Fruit fly (Drosophila melanogaster): Measurements from ENCODE around the gene Irp-1A.

Irp-1A gene

DNA sequence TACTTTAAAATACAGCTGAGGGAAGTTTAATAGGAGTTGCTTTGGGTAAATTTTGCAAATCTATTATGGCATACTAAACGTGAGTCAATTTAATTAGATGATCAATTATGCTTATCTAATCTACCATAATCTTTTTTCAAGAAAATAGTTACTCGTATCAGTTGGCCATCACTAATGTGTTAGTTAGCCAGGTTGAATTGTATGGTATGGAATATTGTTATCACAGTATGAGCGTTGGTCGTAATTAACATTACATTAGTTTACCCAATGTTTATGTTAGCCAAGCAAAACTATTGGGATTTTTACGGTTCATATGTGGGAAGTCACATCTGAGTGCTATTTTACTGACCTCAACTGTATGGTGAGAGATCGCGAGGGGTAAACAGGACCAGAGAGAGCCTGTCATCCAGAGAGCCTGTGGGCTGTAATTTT, 50.8 kb downstream of the Irp-1A start (continued):
- peak; percentile 66 for TF ChIP-seq Antp (GFP tag; optimal IDR thresholded peaks at IDR 0.05)
- no peak for TF ChIP-seq CG11504 (tag; optimal IDR thresholded peaks at IDR 0.05)
- TF ChIP-seq emc (GFP tag; optimal IDR thresholded peaks at IDR 0.05), result no peak
- peak; percentile 19 for TF ChIP-seq CG17802 (tag; optimal IDR thresholded peaks at IDR 0.05)
- TF ChIP-seq rib (GFP tag; IDR thresholded peaks at IDR 0.05), result 0 out of 2 replicates have a peak, but pooled peaks have one; percentile 11
- TF ChIP-seq gro (GFP tag; optimal IDR thresholded peaks at IDR 0.05), result peak; percentile 35
- 0 out of 3 replicates have a peak, but pooled peaks have one; percentile 50 for TF ChIP-seq CG11093 (GFP tag; IDR thresholded peaks at IDR 0.05)
- TF ChIP-seq slp2 (GFP tag; optimal IDR thresholded peaks at IDR 0.05), result peak; percentile 50
- no peak; the same call in 1 of the 2 replicates for TF ChIP-seq ro (GFP tag; IDR thresholded peaks at IDR 0.05)
- TF ChIP-seq sens (GFP tag), result peak; percentile 98
- TF ChIP-seq CG13287 (GFP tag; IDR thresholded peaks at IDR 0.05; ENCODE audit: partially characterized antibody), result no peak
- TF ChIP-seq vnd (GFP tag; IDR thresholded peaks at IDR 0.05; ENCODE audit: partially characterized antibody), result no peak
- TF ChIP-seq ato (GFP tag; IDR thresholded peaks at IDR 0.05; ENCODE audit: partially characterized antibody), result no peak
- TF ChIP-seq CG32532 (GFP tag; IDR thresholded peaks at IDR 0.05), result no peak
- TF ChIP-seq shn (GFP tag; optimal IDR thresholded peaks at IDR 0.05), result peak; percentile 78
- peak; percentile 68 for TF ChIP-seq Bdp1 (GFP tag; optimal IDR thresholded peaks at IDR 0.05)
- no peak for TF ChIP-seq CG2199 (GFP tag; IDR thresholded peaks at IDR 0.05)
- TF ChIP-seq CG4404 (GFP tag; IDR thresholded peaks at IDR 0.05), result peak; percentile 82
- TF ChIP-seq dati (GFP tag; IDR thresholded peaks at IDR 0.05), result no peak
- no peak for TF ChIP-seq CG10431 (GFP tag; optimal IDR thresholded peaks at IDR 0.05)
- no peak for TF ChIP-seq Nf-YA (GFP tag; IDR thresholded peaks at IDR 0.05)
- TF ChIP-seq PHDP (tag; optimal IDR thresholded peaks at IDR 0.05), result peak; percentile 48
- peak; percentile 54 for TF ChIP-seq E2f1 (GFP tag; IDR thresholded peaks at IDR 0.05)
- TF ChIP-seq Abd-B (GFP tag; optimal IDR thresholded peaks at IDR 0.05), result peak; percentile 60
- 0 out of 2 replicates have a peak, but pooled peaks have one; percentile 35 for TF ChIP-seq Rfx (GFP tag; IDR thresholded peaks at IDR 0.05)
- TF ChIP-seq prd (optimal IDR thresholded peaks at IDR 0.05), result no peak
- TF ChIP-seq prd (GFP tag; IDR thresholded peaks at IDR 0.05), result peak; percentile 80
- no peak for TF ChIP-seq gce (GFP tag; IDR thresholded peaks at IDR 0.05)
- TF ChIP-seq CG4617 (GFP tag; optimal IDR thresholded peaks at IDR 0.05; ENCODE audit: borderline replicate concordance), result peak; percentile 7
- TF ChIP-seq CG17912 (GFP tag; optimal IDR thresholded peaks at IDR 0.05), result no peak
- TF ChIP-seq CG17612 (GFP tag; IDR thresholded peaks at IDR 0.05), result no peak
- peak; percentile 55 for TF ChIP-seq CG10147 (GFP tag; optimal IDR thresholded peaks at IDR 0.05)
- peak; percentile 11 for TF ChIP-seq CG15073 (GFP tag; optimal IDR thresholded peaks at IDR 0.05)
- peak; percentile 71 for TF ChIP-seq dan (GFP tag; IDR thresholded peaks at IDR 0.05)
- TF ChIP-seq trem (tag; optimal IDR thresholded peaks at IDR 0.05), result peak; percentile 85
- TF ChIP-seq ranshi (GFP tag; IDR thresholded peaks at IDR 0.05), result no peak
- TF ChIP-seq CG11560 (tag; IDR thresholded peaks at IDR 0.05), result 0 out of 3 replicates have a peak, but pooled peaks have one; percentile 18
- peak; percentile 33 for TF ChIP-seq CG17359 (tag; optimal IDR thresholded peaks at IDR 0.05)
- TF ChIP-seq jumu (GFP tag; optimal IDR thresholded peaks at IDR 0.05), result peak; percentile 66
- TF ChIP-seq luna (GFP tag; optimal IDR thresholded peaks at IDR 0.05), result no peak
- peak; percentile 85 for TF ChIP-seq tio (GFP tag; optimal IDR thresholded peaks at IDR 0.05)
- no peak for TF ChIP-seq Doc2 (GFP tag; IDR thresholded peaks at IDR 0.05)
- TF ChIP-seq Dek (tag; optimal IDR thresholded peaks at IDR 0.05), result peak; percentile 7
- TF ChIP-seq Max (GFP tag; optimal IDR thresholded peaks at IDR 0.05), result peak; percentile 62
- no peak for TF ChIP-seq wek (GFP tag; optimal IDR thresholded peaks at IDR 0.05)
- TF ChIP-seq CG14860 (GFP tag; IDR thresholded peaks at IDR 0.05; ENCODE audit: partially characterized antibody), result no peak
- no peak for TF ChIP-seq Lim3 (GFP tag; IDR thresholded peaks at IDR 0.05)
- TF ChIP-seq CG4282 (GFP tag; optimal IDR thresholded peaks at IDR 0.05), result no peak
- peak; percentile 5 for TF ChIP-seq CG11723 (GFP tag; optimal IDR thresholded peaks at IDR 0.05)
- no peak for TF ChIP-seq ap (GFP tag; IDR thresholded peaks at IDR 0.05)
- peak; percentile 60 for TF ChIP-seq sqz (GFP tag; optimal IDR thresholded peaks at IDR 0.05)
- peak; percentile 79 for TF ChIP-seq Side (GFP tag; optimal IDR thresholded peaks at IDR 0.05)
